Worm (Caenorhabditis elegans): ENCODE results near the gene ceh-41.

ceh-41 gene

DNA sequence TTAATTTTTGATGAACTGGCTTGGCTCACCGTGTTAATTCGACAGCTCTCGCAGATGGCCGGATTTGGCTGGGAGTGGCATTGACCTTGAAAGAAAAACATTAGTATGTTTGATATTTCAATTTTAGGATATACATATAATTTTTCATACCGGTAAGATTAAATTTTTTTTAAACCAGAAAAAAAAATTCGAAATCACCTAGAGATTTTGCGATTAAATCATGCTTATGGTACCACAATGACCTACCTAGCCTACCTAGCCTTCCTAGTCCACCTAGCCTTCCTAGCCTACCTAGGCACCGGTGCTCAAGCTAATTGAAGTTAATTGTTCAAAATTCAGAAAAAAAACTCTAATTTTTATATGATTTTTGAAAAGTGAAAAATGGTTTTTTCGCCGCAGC lies 37.0 kb downstream of the ceh-41 start, which contains the start of gene C14E2.3:
Gene C14E2.3 (minus strand): TSS at position 101 of the 400 bp plus-strand sequence.
- TF ChIP-seq snpc-4 (tag; optimal IDR thresholded peaks at IDR 0.05) = no peak
- no peak for TF ChIP-seq nhr-28 (tag; optimal IDR thresholded peaks at IDR 0.05)

DNA sequence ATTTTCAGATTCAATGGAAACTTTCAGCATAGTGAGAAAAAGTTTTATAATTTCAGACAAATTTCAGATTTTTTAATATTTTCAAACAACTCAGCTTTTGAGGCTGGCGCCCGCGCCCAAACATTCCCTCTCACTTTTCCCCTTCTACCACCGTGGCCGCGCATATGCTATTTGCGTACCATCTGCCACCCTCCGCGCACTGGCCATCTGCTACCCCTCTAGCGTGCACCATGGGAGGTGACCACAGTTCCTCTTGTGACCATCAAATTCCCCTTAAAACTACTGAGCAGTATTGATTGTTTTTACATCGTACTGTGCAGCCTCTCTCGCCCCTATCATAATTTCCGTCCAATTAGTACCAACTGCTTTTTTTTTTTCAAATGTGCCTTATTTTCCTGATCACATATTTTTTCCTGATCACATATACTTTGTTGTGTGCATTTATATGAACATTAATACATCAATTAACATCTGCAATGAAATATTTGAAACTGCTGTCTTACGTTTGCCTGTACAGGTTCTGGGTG lies 47.4 kb downstream of the ceh-41 start, which contains the start of gene C14E2.11:
Gene C14E2.11 (plus strand): TSS at position 477 of the 527 bp plus-strand sequence.
- TF ChIP-seq snpc-4 (tag; optimal IDR thresholded peaks at IDR 0.05) (no peak), lin-32 (GFP tag; optimal IDR thresholded peaks at IDR 0.05) (peak; percentile 87), cnd-1 (tag; optimal IDR thresholded peaks at IDR 0.05) (peak; percentile 94), ceh-83 (GFP tag; optimal IDR thresholded peaks at IDR 0.05) (no peak), sem-2 (GFP tag; optimal IDR thresholded peaks at IDR 0.05) (no peak), mls-2 (tag; optimal IDR thresholded peaks at IDR 0.05) (no peak), ces-1 (GFP tag; optimal IDR thresholded peaks at IDR 0.05) (no peak), ceh-43 (GFP tag; optimal IDR thresholded peaks at IDR 0.05) (no peak)

DNA sequence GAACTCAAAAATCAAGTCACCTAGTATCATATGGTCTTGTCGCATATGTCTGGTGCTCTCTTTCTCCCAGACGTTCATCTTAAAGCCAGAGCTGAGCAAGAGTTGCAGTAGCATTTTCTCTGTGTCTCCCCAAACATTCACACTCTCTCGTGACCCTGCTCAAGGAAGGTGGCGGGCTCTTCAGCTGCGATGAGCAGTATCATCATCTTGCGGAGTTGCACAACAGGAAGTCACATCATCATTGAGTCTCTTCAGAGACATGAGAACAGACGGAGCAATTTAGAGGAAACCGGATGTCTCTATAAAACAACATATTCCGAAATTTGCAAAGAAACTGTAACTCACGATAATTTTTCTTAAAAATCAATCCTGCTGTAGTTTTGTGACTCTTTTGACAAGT lies 49.9 kb downstream of the ceh-41 start:
- TF ChIP-seq sem-2 (GFP tag; optimal IDR thresholded peaks at IDR 0.05) (no peak), elt-1 (tag; optimal IDR thresholded peaks at IDR 0.05; ENCODE audit: borderline replicate concordance, insufficient read depth) (no peak), tbx-8 (GFP tag; optimal IDR thresholded peaks at IDR 0.05) (no peak), lin-32 (GFP tag; optimal IDR thresholded peaks at IDR 0.05) (no peak), unc-39 (tag; optimal IDR thresholded peaks at IDR 0.05) (no peak), unc-62 (GFP tag; optimal IDR thresholded peaks at IDR 0.05) (no peak), ceh-43 (GFP tag; optimal IDR thresholded peaks at IDR 0.05) (no peak), ham-2 (GFP tag; optimal IDR thresholded peaks at IDR 0.05) (no peak), M03D4.4 (tag; optimal IDR thresholded peaks at IDR 0.05) (no peak), drap-1 (GFP tag; optimal IDR thresholded peaks at IDR 0.05) (no peak), ztf-11 (tag; optimal IDR thresholded peaks at IDR 0.05) (no peak), nhr-12 (tag; optimal IDR thresholded peaks at IDR 0.05) (no peak), ceh-39 (tag; optimal IDR thresholded peaks at IDR 0.05) (no peak)

All from whole organism, mixed stage, embryonic.